Fruit fly (Drosophila melanogaster): ENCODE data around the gene Sarm.

Sarm gene

DNA sequence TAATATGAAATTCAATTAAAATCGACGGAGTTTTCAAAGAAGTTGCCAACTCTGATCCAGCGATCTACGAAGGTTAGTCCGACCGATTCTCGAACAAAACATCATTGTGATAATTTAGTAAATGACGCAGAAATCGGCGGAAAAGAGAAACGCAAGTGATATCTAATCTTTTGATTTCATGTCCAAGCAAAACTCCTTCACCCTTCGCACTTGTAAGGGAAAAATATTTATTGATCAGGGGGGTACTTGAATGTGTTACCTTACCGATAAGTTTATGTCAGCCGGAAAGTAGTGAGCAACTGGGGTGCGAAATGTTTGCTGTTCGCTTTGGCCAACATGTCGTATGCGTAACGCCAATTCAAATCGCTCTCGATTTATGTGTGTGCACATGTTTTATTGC is 33.4 kb downstream of the Sarm start:
- TF ChIP-seq Hr3 (GFP tag; optimal IDR thresholded peaks at IDR 0.05) (no peak), pros (GFP tag; optimal IDR thresholded peaks at IDR 0.05) (no peak), ttk (GFP tag; IDR thresholded peaks at IDR 0.05) (no peak), crol (GFP tag; IDR thresholded peaks at IDR 0.05) (peak; percentile 28; the same call in 1 of the 2 replicates), CG9817 (tag; optimal IDR thresholded peaks at IDR 0.05) (no peak), Pdp1 (GFP tag; optimal IDR thresholded peaks at IDR 0.05) (peak in 1 of 2 experiments; percentile 51), CG6813 (GFP tag; optimal IDR thresholded peaks at IDR 0.05) (no peak), CG6272 (GFP tag; IDR thresholded peaks at IDR 0.05) (no peak), CG18262 (tag; optimal IDR thresholded peaks at IDR 0.05) (no peak), lab (GFP tag; optimal IDR thresholded peaks at IDR 0.05) (peak; percentile 11), Dad (GFP tag; optimal IDR thresholded peaks at IDR 0.05) (no peak), CG14014 (GFP tag; IDR thresholded peaks at IDR 0.05) (no peak), grn (GFP tag; optimal IDR thresholded peaks at IDR 0.05) (peak; percentile 28), CG15601 (tag; optimal IDR thresholded peaks at IDR 0.05) (no peak), Hr39 (optimal IDR thresholded peaks at IDR 0.05) (no peak), Aef1 (GFP tag; IDR thresholded peaks at IDR 0.05) (no peak), gem (tag; optimal IDR thresholded peaks at IDR 0.05) (no peak), CG7963 (GFP tag; IDR thresholded peaks at IDR 0.05; ENCODE audit: partially characterized antibody) (no peak), Med (GFP tag) (peak; percentile 33), CG2116 (GFP tag; optimal IDR thresholded peaks at IDR 0.05) (no peak), sisA (GFP tag; IDR thresholded peaks at IDR 0.05) (no peak), pum (GFP tag; optimal IDR thresholded peaks at IDR 0.05) (no peak), CG1647 (GFP tag; optimal IDR thresholded peaks at IDR 0.05) (no peak), ERR (GFP tag; optimal IDR thresholded peaks at IDR 0.05) (no peak), usp (GFP tag; optimal IDR thresholded peaks at IDR 0.05) (no peak), danr (GFP tag; IDR thresholded peaks at IDR 0.05) (no peak), CG2129 (GFP tag; IDR thresholded peaks at IDR 0.05; ENCODE audit: partially characterized antibody) (no peak), CG9797 (GFP tag; optimal IDR thresholded peaks at IDR 0.05) (no peak), ewg (GFP tag; optimal IDR thresholded peaks at IDR 0.05) (no peak), nerfin-1 (tag; optimal IDR thresholded peaks at IDR 0.05) (no peak), CG10431 (GFP tag; optimal IDR thresholded peaks at IDR 0.05) (no peak), sd (tag; optimal IDR thresholded peaks at IDR 0.05) (peak; percentile 65), kni (GFP tag; optimal IDR thresholded peaks at IDR 0.05) (no peak), en (GFP tag; optimal IDR thresholded peaks at IDR 0.05) (no peak), Mrtf (GFP tag; IDR thresholded peaks at IDR 0.05) (no peak), Bgb (GFP tag; IDR thresholded peaks at IDR 0.05; ENCODE audit: partially characterized antibody) (no peak), jumu (GFP tag; optimal IDR thresholded peaks at IDR 0.05) (no peak), CG8924 (tag; optimal IDR thresholded peaks at IDR 0.05) (no peak), CG10209 (GFP tag; optimal IDR thresholded peaks at IDR 0.05) (no peak), E2f1 (GFP tag; IDR thresholded peaks at IDR 0.05) (no peak), GATAe (GFP tag; conservative IDR thresholded peaks at IDR 0.05) (peak; percentile 28; the same call in 1 of the 2 replicates), Hand (GFP tag; optimal IDR thresholded peaks at IDR 0.05) (no peak), nerfin-2 (GFP tag; IDR thresholded peaks at IDR 0.05; ENCODE audit: partially characterized antibody) (no peak), mld (GFP tag; IDR thresholded peaks at IDR 0.05; ENCODE audit: partially characterized antibody) (no peak), CG6689 (GFP tag; IDR thresholded peaks at IDR 0.05) (no peak), CG2678 (tag; optimal IDR thresholded peaks at IDR 0.05) (no peak), CG16813 (GFP tag; IDR thresholded peaks at IDR 0.05; ENCODE audit: partially characterized antibody) (no peak), CG6791 (GFP tag; IDR thresholded peaks at IDR 0.05; ENCODE audit: partially characterized antibody) (no peak), CG1792 (GFP tag; optimal IDR thresholded peaks at IDR 0.05) (no peak), cwo (GFP tag; optimal IDR thresholded peaks at IDR 0.05) (peak; percentile 2), slbo (GFP tag; IDR thresholded peaks at IDR 0.05) (no peak)

Measured in whole organism, embryonic.